Worm (Caenorhabditis elegans): ENCODE measurements around the gene puf-8.

Gene puf-8

ce11 chrII:7319471-7319870 is 21.4 kb upstream of the puf-8 start:
- TF ChIP-seq efl-1 (GFP tag; optimal IDR thresholded peaks at IDR 0.05) (no peak), him-1 (tag; optimal IDR thresholded peaks at IDR 0.05) (no peak), madf-8 (GFP tag; conservative IDR thresholded peaks at IDR 0.05) (no peak), Y56A3A.18 (GFP tag; IDR thresholded peaks at IDR 0.05) (no peak), lin-40 (tag; optimal IDR thresholded peaks at IDR 0.05) (no peak), nfya-2 (GFP tag; IDR thresholded peaks at IDR 0.05) (0 out of 2 replicates have a peak, but pooled peaks have one; percentile 38), lin-54 (GFP tag; optimal IDR thresholded peaks at IDR 0.05) (no peak), ceh-40 (GFP tag; IDR thresholded peaks at IDR 0.05) (no peak), D2030.7 (GFP tag; IDR thresholded peaks at IDR 0.05) (no peak), bed-2 (GFP tag; IDR thresholded peaks at IDR 0.05) (no peak), mxl-1 (tag; optimal IDR thresholded peaks at IDR 0.05) (no peak), ztf-3 (GFP tag; optimal IDR thresholded peaks at IDR 0.05) (no peak), F37B4.10 (GFP tag; IDR thresholded peaks at IDR 0.05) (no peak), somi-1 (GFP tag; optimal IDR thresholded peaks at IDR 0.05) (no peak), tbx-9 (tag; optimal IDR thresholded peaks at IDR 0.05; ENCODE audit: borderline replicate concordance) (no peak), ZK185.1 (tag; optimal IDR thresholded peaks at IDR 0.05; ENCODE audit: poor library complexity, severe bottlenecking) (no peak), let-526 (GFP tag; IDR thresholded peaks at IDR 0.05) (no peak), sea-2 (GFP tag; IDR thresholded peaks at IDR 0.05) (no peak), F39B2.1 (GFP tag; IDR thresholded peaks at IDR 0.05) (no peak), zim-3 (tag; optimal IDR thresholded peaks at IDR 0.05) (peak; percentile 86), B0035.1 (tag; optimal IDR thresholded peaks at IDR 0.05) (peak; percentile 18), nhr-80 (tag; optimal IDR thresholded peaks at IDR 0.05) (no peak), ceh-27 (GFP tag; optimal IDR thresholded peaks at IDR 0.05) (no peak), let-607 (tag; optimal IDR thresholded peaks at IDR 0.05) (no peak), lsy-27 (tag; optimal IDR thresholded peaks at IDR 0.05; ENCODE audit: borderline replicate concordance, insufficient read depth) (no peak), dox-1 (GFP tag; IDR thresholded peaks at IDR 0.05) (no peak), Y53G8AR.9 (GFP tag; conservative IDR thresholded peaks at IDR 0.05) (no peak), lin-35 (GFP tag; optimal IDR thresholded peaks at IDR 0.05) (peak in 1 of 3 experiments; percentile 14), F10E7.11 (tag; optimal IDR thresholded peaks at IDR 0.05) (peak; percentile 74), hlh-12 (tag; optimal IDR thresholded peaks at IDR 0.05) (no peak), chd-7 (tag; optimal IDR thresholded peaks at IDR 0.05) (peak; percentile 78), cebp-2 (GFP tag; IDR thresholded peaks at IDR 0.05) (no peak), athp-1 (tag; optimal IDR thresholded peaks at IDR 0.05) (peak; percentile 62), attf-6 (GFP tag; IDR thresholded peaks at IDR 0.05) (no peak), ztf-25 (GFP tag; IDR thresholded peaks at IDR 0.05) (0 out of 2 replicates have a peak, but pooled peaks have one; percentile 23), K12H6.12 (tag; optimal IDR thresholded peaks at IDR 0.05) (peak; percentile 63), mcd-1 (GFP tag; IDR thresholded peaks at IDR 0.05) (no peak), pbrm-1 (GFP tag; IDR thresholded peaks at IDR 0.05) (peak; percentile 58; the same call in 1 of the 2 replicates), aptf-3 (GFP tag; IDR thresholded peaks at IDR 0.05) (0 out of 2 replicates have a peak, but pooled peaks have one; percentile 82), ekl-4 (GFP tag; IDR thresholded peaks at IDR 0.05) (no peak), hsf-1 (GFP tag; IDR thresholded peaks at IDR 0.05) (no peak), T07F8.4 (tag; optimal IDR thresholded peaks at IDR 0.05) (no peak), F57C9.4 (tag; optimal IDR thresholded peaks at IDR 0.05) (peak; percentile 19), nhr-179 (tag; optimal IDR thresholded peaks at IDR 0.05) (no peak), ztf-28 (GFP tag; IDR thresholded peaks at IDR 0.05) (no peak), ztf-18 (tag; optimal IDR thresholded peaks at IDR 0.05) (no peak), ama-1 (optimal IDR thresholded peaks at IDR 0.05) (no peak), ama-1 (GFP tag; optimal IDR thresholded peaks at IDR 0.05) (peak in 1 of 2 experiments; percentile 25), ccch-3 (GFP tag; optimal IDR thresholded peaks at IDR 0.05) (no peak), C17E4.6 (GFP tag; IDR thresholded peaks at IDR 0.05) (no peak)

Measured in whole organism, young adult.